Fruit fly (Drosophila melanogaster): ENCODE results near the gene Adi1.

Gene Adi1

DNA sequence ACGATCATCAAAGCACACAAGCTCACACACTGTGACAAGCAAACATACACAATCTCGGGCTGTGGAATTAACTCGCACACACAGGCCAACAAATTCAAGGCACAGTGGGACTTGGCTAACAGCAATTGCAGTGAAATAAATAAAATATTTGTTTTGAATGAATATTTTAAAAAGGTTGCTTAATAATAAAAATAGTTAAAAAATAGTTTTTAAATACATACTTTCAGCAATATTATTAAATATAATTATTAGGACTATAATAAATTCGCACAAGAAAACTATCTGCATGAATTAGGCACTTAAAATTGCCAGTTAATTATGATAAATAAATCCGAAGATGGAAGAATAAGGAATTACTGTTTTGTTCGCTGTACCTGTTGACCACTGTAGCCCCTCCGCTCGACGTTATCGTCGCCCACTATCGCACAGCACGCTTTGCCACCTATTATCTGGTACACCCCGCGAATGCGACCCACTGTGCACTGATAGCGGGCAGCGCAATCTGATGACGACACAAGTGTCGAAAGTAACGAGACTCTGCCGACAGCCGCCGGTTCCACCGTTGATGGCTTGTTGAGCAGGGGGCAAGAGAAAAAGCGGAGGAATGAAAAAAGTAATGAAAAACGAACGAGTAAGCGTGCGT lies 19.7 kb downstream of the Adi1 start (continued):
- TF ChIP-seq ab (GFP tag; optimal IDR thresholded peaks at IDR 0.05): peak; percentile 63
- TF ChIP-seq bsh (GFP tag; optimal IDR thresholded peaks at IDR 0.05): peak; percentile 96 to 97
- peak; percentile 99 for TF ChIP-seq CG13296 (GFP tag; optimal IDR thresholded peaks at IDR 0.05)
- TF ChIP-seq Awh (GFP tag; IDR thresholded peaks at IDR 0.05): peak; percentile 95
- peak; percentile 88 for TF ChIP-seq CG3838 (GFP tag; optimal IDR thresholded peaks at IDR 0.05)
- TF ChIP-seq CG31388 (GFP tag; optimal IDR thresholded peaks at IDR 0.05): peak; percentile 92
- TF ChIP-seq CG5953 (GFP tag; IDR thresholded peaks at IDR 0.05): peak; percentile 92
- peak; percentile 83 for TF ChIP-seq Optix (GFP tag; IDR thresholded peaks at IDR 0.05)
- TF ChIP-seq slbo (GFP tag; IDR thresholded peaks at IDR 0.05): peak; percentile 97
- no peak for TF ChIP-seq sna (GFP tag; IDR thresholded peaks at IDR 0.05; ENCODE audit: partially characterized antibody)
- TF ChIP-seq Dbx (GFP tag; IDR thresholded peaks at IDR 0.05): peak; percentile 97
- TF ChIP-seq ATbp (GFP tag; optimal IDR thresholded peaks at IDR 0.05): peak; percentile 96
- TF ChIP-seq tio (GFP tag; optimal IDR thresholded peaks at IDR 0.05): peak; percentile 99
- TF ChIP-seq Drgx (GFP tag; IDR thresholded peaks at IDR 0.05): peak; percentile 95
- TF ChIP-seq Rfx (GFP tag; IDR thresholded peaks at IDR 0.05): peak; percentile 97
- TF ChIP-seq Dp (GFP tag; optimal IDR thresholded peaks at IDR 0.05): peak; percentile 17
- TF ChIP-seq CG4282 (GFP tag; optimal IDR thresholded peaks at IDR 0.05): peak; percentile 83
- no peak for TF ChIP-seq CG8478 (optimal IDR thresholded peaks at IDR 0.05)
- TF ChIP-seq CG6854 (GFP tag; optimal IDR thresholded peaks at IDR 0.05): peak; percentile 98
- no peak for TF ChIP-seq zf30C (GFP tag; optimal IDR thresholded peaks at IDR 0.05)
- peak; percentile 99 for TF ChIP-seq dmrt99B (tag; optimal IDR thresholded peaks at IDR 0.05)
- TF ChIP-seq fu2 (GFP tag; optimal IDR thresholded peaks at IDR 0.05): peak; percentile 76
- peak; percentile 93 for TF ChIP-seq CG7357 (GFP tag; IDR thresholded peaks at IDR 0.05)
- peak; percentile 98 for TF ChIP-seq jigr1 (GFP tag; IDR thresholded peaks at IDR 0.05)
- TF ChIP-seq abd-A (tag; optimal IDR thresholded peaks at IDR 0.05): peak; percentile 72
- TF ChIP-seq CG16813 (GFP tag; IDR thresholded peaks at IDR 0.05; ENCODE audit: partially characterized antibody): 0 out of 3 replicates have a peak, but pooled peaks have one; percentile 44
- peak; percentile 86 for TF ChIP-seq NFAT (GFP tag; IDR thresholded peaks at IDR 0.05)
- 0 out of 3 replicates have a peak, but pooled peaks have one; percentile 10 for TF ChIP-seq Doc3 (GFP tag; IDR thresholded peaks at IDR 0.05; ENCODE audit: partially characterized antibody)
- peak; percentile 74 for TF ChIP-seq CG12744 (GFP tag; optimal IDR thresholded peaks at IDR 0.05)
- peak; percentile 96 for TF ChIP-seq salm (tag; optimal IDR thresholded peaks at IDR 0.05)
- no peak for TF ChIP-seq Trl (optimal IDR thresholded peaks at IDR 0.05)
- TF ChIP-seq Trl (GFP tag; optimal IDR thresholded peaks at IDR 0.05): peak; percentile 67
- peak; percentile 97 for TF ChIP-seq CG17359 (tag; optimal IDR thresholded peaks at IDR 0.05)
- TF ChIP-seq CG11398 (GFP tag; optimal IDR thresholded peaks at IDR 0.05): peak; percentile 82
- peak; percentile 79 for TF ChIP-seq corto (GFP tag; optimal IDR thresholded peaks at IDR 0.05)
- peak; percentile 37 for TF ChIP-seq Elba2 (GFP tag; optimal IDR thresholded peaks at IDR 0.05)
- peak; percentile 96 for TF ChIP-seq Abd-B (GFP tag; optimal IDR thresholded peaks at IDR 0.05)
- peak; percentile 92 for TF ChIP-seq CG2202 (tag; optimal IDR thresholded peaks at IDR 0.05)
- TF ChIP-seq pita (GFP tag; optimal IDR thresholded peaks at IDR 0.05): no peak
- TF ChIP-seq gcm (GFP tag; optimal IDR thresholded peaks at IDR 0.05): peak; percentile 97
- TF ChIP-seq CG17829 (tag; optimal IDR thresholded peaks at IDR 0.05): peak; percentile 98
- TF ChIP-seq CG30020 (tag; optimal IDR thresholded peaks at IDR 0.05): peak; percentile 89
- peak; percentile 99 for TF ChIP-seq CG12391 (tag; optimal IDR thresholded peaks at IDR 0.05)
- TF ChIP-seq CG31365 (tag; optimal IDR thresholded peaks at IDR 0.05): peak; percentile 46
- peak; percentile 9; the same call in 1 of the 2 replicates for TF ChIP-seq Scr (GFP tag; IDR thresholded peaks at IDR 0.05; ENCODE audit: partially characterized antibody)
- peak; percentile 56; the same call in 1 of the 2 replicates for TF ChIP-seq aop (GFP tag; IDR thresholded peaks at IDR 0.05)
- peak; percentile 99 for TF ChIP-seq CG9727 (GFP tag; optimal IDR thresholded peaks at IDR 0.05)
- peak; percentile 92 for TF ChIP-seq jing (GFP tag; optimal IDR thresholded peaks at IDR 0.05)
- peak; percentile 100 for TF ChIP-seq Sox100B (GFP tag; optimal IDR thresholded peaks at IDR 0.05)
- peak; percentile 94 for TF ChIP-seq CG5245 (GFP tag; optimal IDR thresholded peaks at IDR 0.05)
